Fruit fly (Drosophila melanogaster): ENCODE results near the gene Bhmt.

dm6 chr2L:18965367-18966213, 8.5 kb upstream of the Bhmt start:
- TF ChIP-seq dmrt93B (GFP tag; optimal IDR thresholded peaks at IDR 0.05) (no peak), Myc (optimal IDR thresholded peaks at IDR 0.05) (no peak), Mio (GFP tag; optimal IDR thresholded peaks at IDR 0.05) (no peak), usp (GFP tag; optimal IDR thresholded peaks at IDR 0.05) (no peak), h (GFP tag; optimal IDR thresholded peaks at IDR 0.05) (no peak)

Data from whole organism, wandering third instar larva.